Fruit fly (Drosophila melanogaster) whole organism, embryonic: ENCODE results near the gene CG15528.
A peak's percentile ranks its signal among the peaks of the same experiment; 100 is the strongest.

Experiments
- Ada2b ChIP-seq: fragments of 200-800 bp; sonication (Bioruptor generic); IDR thresholded peaks from 2 replicates; pipeline ENCODE4 v1.3.6; 2022; ENCODE audit warnings: missing biosample characterization, missing genetic modification characterization
- Adf1 ChIP-seq: fragments of 200-800 bp; sonication (Bioruptor generic); IDR thresholded peaks from 2 replicates; pipeline ENCODE4 v1.3.6; 2022; ENCODE audit warnings: missing biosample characterization, missing genetic modification characterization
- Bgb ChIP-seq: fragments of 200-800 bp; sonication (Bioruptor generic); IDR thresholded peaks from 2 replicates; pipeline ENCODE4 v1.3.6; 2022; ENCODE audit warnings: missing biosample characterization, missing genetic modification characterization; ENCODE audit not compliant: partially characterized antibody
- BtbVII ChIP-seq: fragments of 200-800 bp; sonication (Bioruptor generic); optimal IDR thresholded peaks from 3 replicates; lab custom pipeline; 2017; ENCODE audit warnings: missing biosample characterization, mild to moderate bottlenecking, missing genetic modification characterization
- CG1024 ChIP-seq: fragments of 200-800 bp; sonication (Bioruptor generic); IDR thresholded peaks from 2 replicates; pipeline ENCODE4 v1.3.6; 2022; ENCODE audit warnings: missing biosample characterization, missing genetic modification characterization
- CG10274 ChIP-seq: fragments of 200-800 bp; sonication (Bioruptor generic); optimal IDR thresholded peaks from 3 replicates; lab custom pipeline; 2017; ENCODE audit warnings: missing biosample characterization, mild to moderate bottlenecking, missing genetic modification characterization
- CG10321 ChIP-seq: fragments of 200-800 bp; sonication (Bioruptor generic); IDR thresholded peaks from 2 replicates; pipeline ENCODE4 v1.3.6; 2022; ENCODE audit warnings: missing biosample characterization, missing genetic modification characterization
- CG10543 ChIP-seq: fragments of 200-800 bp; sonication (Bioruptor generic); optimal IDR thresholded peaks from 3 replicates; lab custom pipeline; 2017; ENCODE audit warnings: missing biosample characterization, mild to moderate bottlenecking, missing genetic modification characterization, moderate library complexity
- CG11695 ChIP-seq: fragments of 200-800 bp; sonication (Bioruptor generic); IDR thresholded peaks from 3 replicates; pipeline ENCODE4 v1.3.6; 2022; ENCODE audit warnings: missing biosample characterization, missing genetic modification characterization
- CG13894 ChIP-seq: fragments of 200-800 bp; sonication (Bioruptor generic); optimal IDR thresholded peaks from 3 replicates; lab custom pipeline; 2018; ENCODE audit warnings: missing biosample characterization, mild to moderate bottlenecking, missing genetic modification characterization, moderate library complexity
- CG17328 ChIP-seq: fragments of 200-800 bp; sonication (Bioruptor generic); IDR thresholded peaks from 2 replicates; pipeline ENCODE4 v1.3.6; 2022; ENCODE audit warnings: missing biosample characterization, missing genetic modification characterization
- CG18599 ChIP-seq: fragments of 200-800 bp; sonication (Bioruptor generic); optimal IDR thresholded peaks from 3 replicates; lab custom pipeline; 2017; ENCODE audit warnings: missing biosample characterization, missing genetic modification characterization, mild to moderate bottlenecking, moderate library complexity, missing genetic modification reagents
- CG32532 ChIP-seq: fragments of 200-800 bp; sonication (Bioruptor generic); IDR thresholded peaks from 2 replicates; pipeline ENCODE4 v1.3.6; 2022; ENCODE audit warnings: missing biosample characterization, missing genetic modification characterization
- CG5953 ChIP-seq: fragments of 200-800 bp; sonication (Bioruptor generic); IDR thresholded peaks from 2 replicates; pipeline ENCODE4 v1.3.6; 2022; ENCODE audit warnings: missing biosample characterization, missing genetic modification characterization
- CG6854 ChIP-seq: fragments of 200-800 bp; sonication (Bioruptor generic); optimal IDR thresholded peaks from 3 replicates; lab custom pipeline; 2017; ENCODE audit warnings: missing biosample characterization, mild to moderate bottlenecking, missing genetic modification characterization
- CG8290 ChIP-seq, 3 experiments: fragments of 200-800 bp; sonication (Bioruptor generic); optimal IDR thresholded peaks; 2 replicates each; lab custom pipeline; 2016 to 2019; ENCODE audit warnings: missing biosample characterization in 3 of 3, missing genetic modification characterization in 3 of 3, mild to moderate bottlenecking in 2 of 3, moderate library complexity in 1 of 3
- CG8478 ChIP-seq: fragments of >200 bp; optimal IDR thresholded peaks from 2 replicates; lab custom pipeline; 2018
- CHES-1-like ChIP-seq: fragments of 200-800 bp; sonication (Bioruptor generic); optimal IDR thresholded peaks from 2 replicates; lab custom pipeline; 2016; ENCODE audit warnings: missing biosample characterization, missing genetic modification characterization
- Fer2 ChIP-seq: fragments of 200-800 bp; sonication (Bioruptor generic); optimal IDR thresholded peaks from 2 replicates; lab custom pipeline; 2018; ENCODE audit warnings: missing biosample characterization, mild to moderate bottlenecking, missing genetic modification characterization, moderate library complexity
- GATAe ChIP-seq: fragments of 200-800 bp; sonication (Bioruptor generic); conservative IDR thresholded peaks from 2 replicates; pipeline ENCODE4 v1.3.6; 2022; ENCODE audit warnings: missing biosample characterization, missing genetic modification characterization
- Hey ChIP-seq: fragments of 200-800 bp; sonication (Bioruptor generic); optimal IDR thresholded peaks from 3 replicates; lab custom pipeline; 2018; ENCODE audit warnings: missing biosample characterization, mild to moderate bottlenecking, missing genetic modification characterization
- HmgZ ChIP-seq: fragments of 200-800 bp; sonication (Bioruptor generic); optimal IDR thresholded peaks from 2 replicates; lab custom pipeline; 2018; ENCODE audit warnings: missing biosample characterization, mild to moderate bottlenecking, missing genetic modification characterization
- Kr ChIP-seq: fragments of 200-800 bp; sonication (Bioruptor generic); optimal IDR thresholded peaks from 2 replicates; lab custom pipeline; 2017; ENCODE audit warnings: missing biosample characterization, mild to moderate bottlenecking, missing genetic modification characterization
- Med ChIP-seq: fragments of 200-800 bp; sonication (Bioruptor generic); peaks from one replicate; lab custom pipeline; 2016; ENCODE audit warnings: missing biosample characterization, missing genetic modification characterization, mild to moderate bottlenecking, inconsistent platforms, moderate library complexity
- Mrtf ChIP-seq: fragments of 200-800 bp; sonication (Bioruptor generic); IDR thresholded peaks from 3 replicates; pipeline ENCODE4 v1.3.6; 2022; ENCODE audit warnings: missing biosample characterization, missing genetic modification characterization
- Pdp1 ChIP-seq, 2 experiments: fragments of 200-800 bp; sonication (Bioruptor generic); optimal IDR thresholded peaks; 3 replicates each; lab custom pipeline; 2016; ENCODE audit warnings: missing biosample characterization in 2 of 2, missing genetic modification characterization in 2 of 2, mild to moderate bottlenecking in 1 of 2, moderate library complexity in 1 of 2
- Rfx ChIP-seq: fragments of 200-800 bp; sonication (Bioruptor generic); IDR thresholded peaks from 2 replicates; pipeline ENCODE4 v1.3.6; 2022; ENCODE audit warnings: missing biosample characterization, missing genetic modification characterization
- Trl ChIP-seq, 3 experiments: fragments of >200 bp in 2 of 3; fragments of 200-800 bp in 1 of 3; sonication (Bioruptor generic) in 1 of 3; optimal IDR thresholded peaks; 2 replicates in 1 of 3; 3 replicates in 2 of 3; lab custom pipeline; 2016 to 2017; ENCODE audit warnings: missing biosample characterization in 1 of 3, missing genetic modification characterization in 1 of 3
- Vsx1 ChIP-seq: fragments of 200-800 bp; sonication (Bioruptor generic); optimal IDR thresholded peaks from 2 replicates; lab custom pipeline; 2017; ENCODE audit warnings: missing biosample characterization, mild to moderate bottlenecking, missing genetic modification characterization, missing genetic modification reagents
- cad ChIP-seq: fragments of >200 bp; optimal IDR thresholded peaks from 2 replicates; lab custom pipeline; 2017; ENCODE audit warnings: missing biosample characterization, missing genetic modification characterization
- caup ChIP-seq: fragments of 200-800 bp; sonication (Bioruptor generic); optimal IDR thresholded peaks from 3 replicates; lab custom pipeline; 2017; ENCODE audit warnings: missing biosample characterization, mild to moderate bottlenecking, missing genetic modification characterization, moderate library complexity; ENCODE audit not compliant: severe bottlenecking
- exex ChIP-seq: fragments of 200-800 bp; sonication (Bioruptor generic); optimal IDR thresholded peaks from 4 replicates; lab custom pipeline; 2018; ENCODE audit warnings: missing biosample characterization, mild to moderate bottlenecking, missing genetic modification characterization, moderate library complexity
- gfzf ChIP-seq: fragments of 200-800 bp; sonication (Bioruptor generic); optimal IDR thresholded peaks from 2 replicates; lab custom pipeline; 2016; ENCODE audit warnings: missing biosample characterization, mild to moderate bottlenecking, missing genetic modification characterization, moderate library complexity
- grn ChIP-seq: fragments of 200-800 bp; sonication (Bioruptor generic); optimal IDR thresholded peaks from 3 replicates; lab custom pipeline; 2017; ENCODE audit warnings: missing biosample characterization, missing genetic modification characterization
- ham ChIP-seq: fragments of 200-800 bp; sonication (Bioruptor generic); IDR thresholded peaks from 2 replicates; pipeline ENCODE4 v1.3.6; 2022; ENCODE audit warnings: missing biosample characterization, missing genetic modification characterization
- hbn ChIP-seq: fragments of 200-800 bp; sonication (Bioruptor generic); IDR thresholded peaks from 2 replicates; pipeline ENCODE4 v1.3.6; 2022; ENCODE audit warnings: missing biosample characterization, missing genetic modification characterization; ENCODE audit not compliant: partially characterized antibody
- lab ChIP-seq: fragments of 200-800 bp; sonication (Bioruptor generic); optimal IDR thresholded peaks from 3 replicates; lab custom pipeline; 2017; ENCODE audit warnings: missing biosample characterization, missing genetic modification characterization, mild to moderate bottlenecking, moderate library complexity, missing genetic modification reagents
- mirr ChIP-seq: fragments of 200-800 bp; sonication (Bioruptor generic); optimal IDR thresholded peaks from 3 replicates; lab custom pipeline; 2018; ENCODE audit warnings: missing biosample characterization, mild to moderate bottlenecking, missing genetic modification characterization
- peb ChIP-seq: fragments of 200-800 bp; sonication (Bioruptor generic); IDR thresholded peaks from 2 replicates; pipeline ENCODE4 v1.3.6; 2022; ENCODE audit warnings: missing biosample characterization, missing genetic modification characterization
- row ChIP-seq: fragments of 200-800 bp; sonication (Bioruptor generic); IDR thresholded peaks from 3 replicates; pipeline ENCODE4 v1.3.6; 2022; ENCODE audit warnings: missing biosample characterization, missing genetic modification characterization
- sug ChIP-seq: fragments of 200-800 bp; optimal IDR thresholded peaks from 2 replicates; lab custom pipeline; 2019; ENCODE audit warnings: missing biosample characterization, mild to moderate bottlenecking, missing genetic modification characterization, moderate library complexity

The CG15528 gene

dm6 chr3R:30063704-30064103 is 11.8 kb upstream of the CG15528 start (continued):
- no peak for TF ChIP-seq CG11695 (GFP tag; lab: Robert Waterston, UW)
- no peak for TF ChIP-seq Mrtf (GFP tag; lab: Robert Waterston, UW)
- TF ChIP-seq Med (GFP tag; lab: Kevin White, UChicago), result peak; percentile 66

dm6 chr3R:30062543-30062942 is 10.6 kb upstream of the CG15528 start:
- TF ChIP-seq Med (GFP tag; lab: Kevin White, UChicago) (peak; percentile 30), grn (peak; percentile 31), Vsx1 (GFP tag; lab: Kevin White, UChicago) (peak; percentile 86), Fer2 (tag; lab: Kevin White, UChicago) (no peak), peb (no peak), Kr (no peak), cad (GFP tag; lab: Kevin White, UChicago) (peak; percentile 18), hbn (GFP tag; lab: Robert Waterston, UW) (no peak), CG10274 (peak; percentile 98), sug (tag; lab: Kevin White, UChicago) (peak; percentile 77), mirr (GFP tag; lab: Kevin White, UChicago) (peak; percentile 79), CG10321 (GFP tag; lab: Robert Waterston, UW) (peak; percentile 20; the same call in 1 of the 2 replicates), Trl (optimal IDR thresholded peaks at IDR 0.05; lab: Kevin White, UChicago) (peak in 1 of 2 experiments; percentile 24), Trl (GFP tag; optimal IDR thresholded peaks at IDR 0.05; lab: Kevin White, UChicago) (no peak), CG6854 (peak; percentile 12), HmgZ (peak; percentile 24), CG17328 (GFP tag; lab: Robert Waterston, UW) (0 out of 2 replicates have a peak, but pooled peaks have one; percentile 22), GATAe (peak; percentile 94), CHES-1-like (GFP tag; lab: Kevin White, UChicago) (no peak), CG10543 (GFP tag; lab: Kevin White, UChicago) (peak; percentile 90), CG32532 (GFP tag; lab: Robert Waterston, UW) (peak; percentile 23; the same call in 1 of the 2 replicates), CG1024 (GFP tag; lab: Robert Waterston, UW) (no peak), gfzf (GFP tag; lab: Kevin White, UChicago) (no peak), CG18599 (peak; percentile 43), caup (GFP tag; lab: Kevin White, UChicago) (peak; percentile 1), row (GFP tag; lab: Robert Waterston, UW) (0 out of 3 replicates have a peak, but pooled peaks have one; percentile 24), Bgb (GFP tag; lab: Robert Waterston, UW) (0 out of 2 replicates have a peak, but pooled peaks have one; percentile 25), CG13894 (tag; lab: Kevin White, UChicago) (no peak), exex (tag; lab: Kevin White, UChicago) (peak; percentile 95), BtbVII (GFP tag; lab: Kevin White, UChicago) (peak; percentile 18), Hey (tag; lab: Kevin White, UChicago) (peak; percentile 28), lab (GFP tag; lab: Kevin White, UChicago) (peak; percentile 49), Ada2b (0 out of 2 replicates have a peak, but pooled peaks have one; percentile 11), Rfx (GFP tag; lab: Robert Waterston, UW) (peak; percentile 11; the same call in 1 of the 2 replicates), CG8478 (no peak), CG8290 (GFP tag; optimal IDR thresholded peaks at IDR 0.05; lab: Kevin White, UChicago) (no peak), CG8290 (tag; optimal IDR thresholded peaks at IDR 0.05; lab: Kevin White, UChicago) (peak in 1 of 2 experiments; percentile 22), ham (GFP tag; lab: Robert Waterston, UW) (peak; percentile 58; the same call in 1 of the 2 replicates), Pdp1 (GFP tag; optimal IDR thresholded peaks at IDR 0.05; lab: Kevin White, UChicago) (peak in 1 of 2 experiments; percentile 18), CG5953 (peak; percentile 10; the same call in 1 of the 2 replicates), Adf1 (GFP tag; lab: Robert Waterston, UW) (peak; percentile 17; the same call in 1 of the 2 replicates)
